Fruit fly (Drosophila melanogaster) whole organism, embryonic: Measurements from ENCODE around the gene Grasp65.
A peak's percentile ranks its signal among the peaks of the same experiment; 100 is the strongest.

ENCODE experiments used
- Abd-B ChIP-seq: fragments of 200-800 bp; sonication (Bioruptor generic); optimal IDR thresholded peaks from 2 replicates; lab custom pipeline; 2018; ENCODE audit warnings: missing biosample characterization, mild to moderate bottlenecking, missing genetic modification characterization, moderate library complexity
- Adf1 ChIP-seq: fragments of 200-800 bp; sonication (Bioruptor generic); IDR thresholded peaks from 2 replicates; pipeline ENCODE4 v1.3.6; 2022; ENCODE audit warnings: missing biosample characterization, missing genetic modification characterization
- CG11504 ChIP-seq: fragments of 200-800 bp; sonication (Bioruptor generic); optimal IDR thresholded peaks from 3 replicates; lab custom pipeline; 2019; ENCODE audit warnings: missing biosample characterization, mild to moderate bottlenecking, missing genetic modification characterization, moderate library complexity
- CG11723 ChIP-seq: fragments of 200-800 bp; sonication (Bioruptor generic); optimal IDR thresholded peaks from 2 replicates; lab custom pipeline; 2017; ENCODE audit warnings: missing biosample characterization, mild to moderate bottlenecking, missing genetic modification characterization
- CG12071 ChIP-seq: fragments of 200-800 bp; sonication (Bioruptor generic); optimal IDR thresholded peaks from 3 replicates; lab custom pipeline; 2018; ENCODE audit warnings: missing biosample characterization, mild to moderate bottlenecking, missing genetic modification characterization
- CG12155 ChIP-seq: fragments of 200-800 bp; sonication (Bioruptor generic); optimal IDR thresholded peaks from 3 replicates; lab custom pipeline; 2016; ENCODE audit warnings: missing biosample characterization, missing genetic modification characterization
- CG12299 ChIP-seq: fragments of 200-800 bp; sonication (Bioruptor generic); optimal IDR thresholded peaks from 2 replicates; lab custom pipeline; 2018; ENCODE audit warnings: missing biosample characterization, mild to moderate bottlenecking, missing genetic modification characterization
- CG13424 ChIP-seq: fragments of 200-800 bp; sonication (Bioruptor generic); optimal IDR thresholded peaks from 2 replicates; lab custom pipeline; 2019; ENCODE audit warnings: missing biosample characterization, mild to moderate bottlenecking, missing genetic modification characterization, moderate library complexity
- CG14860 ChIP-seq: fragments of 200-800 bp; sonication (Bioruptor generic); IDR thresholded peaks from 3 replicates; pipeline ENCODE4 v1.3.6; 2022; ENCODE audit warnings: missing biosample characterization, missing genetic modification characterization; ENCODE audit not compliant: partially characterized antibody
- CG3163 ChIP-seq: fragments of 200-800 bp; sonication (Bioruptor generic); optimal IDR thresholded peaks from 3 replicates; lab custom pipeline; 2016; ENCODE audit warnings: missing biosample characterization, missing genetic modification characterization
- CG32532 ChIP-seq: fragments of 200-800 bp; sonication (Bioruptor generic); IDR thresholded peaks from 2 replicates; pipeline ENCODE4 v1.3.6; 2022; ENCODE audit warnings: missing biosample characterization, missing genetic modification characterization
- CG3281 ChIP-seq: fragments of 200-800 bp; sonication (Bioruptor generic); optimal IDR thresholded peaks from 3 replicates; lab custom pipeline; 2017; ENCODE audit warnings: missing biosample characterization, mild to moderate bottlenecking, missing genetic modification characterization
- CG34422 ChIP-seq: fragments of 200-800 bp; sonication (Bioruptor generic); IDR thresholded peaks from 3 replicates; pipeline ENCODE4 v1.3.6; 2022; ENCODE audit warnings: missing biosample characterization, missing genetic modification characterization
- CG4328 ChIP-seq: fragments of 200-800 bp; sonication (Bioruptor generic); optimal IDR thresholded peaks from 3 replicates; lab custom pipeline; 2017; ENCODE audit warnings: missing biosample characterization, missing genetic modification reagents, missing genetic modification characterization
- CG4360 ChIP-seq: fragments of 200-800 bp; sonication (Bioruptor generic); IDR thresholded peaks from 2 replicates; pipeline ENCODE4 v1.3.6; 2022; ENCODE audit warnings: missing biosample characterization, missing genetic modification characterization
- CG4617 ChIP-seq: fragments of 200-800 bp; sonication (Bioruptor generic); optimal IDR thresholded peaks from 3 replicates; lab custom pipeline; 2016; ENCODE audit warnings: missing biosample characterization, missing genetic modification characterization, borderline replicate concordance
- CG4730 ChIP-seq: fragments of 200-800 bp; sonication (Bioruptor generic); IDR thresholded peaks from 2 replicates; pipeline ENCODE4 v1.3.6; 2022; ENCODE audit warnings: missing biosample characterization, missing genetic modification characterization
- CG5180 ChIP-seq: fragments of 200-800 bp; sonication (Bioruptor generic); optimal IDR thresholded peaks from 3 replicates; lab custom pipeline; 2017; ENCODE audit warnings: missing biosample characterization, missing genetic modification characterization, mild to moderate bottlenecking, moderate library complexity, missing genetic modification reagents
- CG6254 ChIP-seq: fragments of 200-800 bp; sonication (Bioruptor generic); optimal IDR thresholded peaks from 3 replicates; lab custom pipeline; 2017; ENCODE audit warnings: mild to moderate bottlenecking, missing biosample characterization, missing genetic modification reagents, missing genetic modification characterization
- CG8478 ChIP-seq: fragments of >200 bp; optimal IDR thresholded peaks from 2 replicates; lab custom pipeline; 2018
- CTCF ChIP-seq: fragments of 200-800 bp; sonication (Bioruptor generic); optimal IDR thresholded peaks from 2 replicates; lab custom pipeline; 2017; ENCODE audit warnings: missing biosample characterization, mild to moderate bottlenecking, missing genetic modification characterization, moderate library complexity
- Camta ChIP-seq: fragments of 200-800 bp; sonication (Bioruptor generic); optimal IDR thresholded peaks from 2 replicates; lab custom pipeline; 2016; ENCODE audit warnings: missing biosample characterization, missing genetic modification characterization
- Chrac-16 ChIP-seq: fragments of 200-800 bp; sonication (Bioruptor generic); optimal IDR thresholded peaks from 3 replicates; lab custom pipeline; 2016; ENCODE audit warnings: missing biosample characterization, missing genetic modification characterization
- Dek ChIP-seq: fragments of 200-800 bp; sonication (Bioruptor generic); optimal IDR thresholded peaks from 3 replicates; lab custom pipeline; 2019; ENCODE audit warnings: missing biosample characterization, mild to moderate bottlenecking, missing genetic modification characterization, moderate library complexity
- Eip74EF ChIP-seq, 2 experiments: fragments of 200-800 bp in 1 of 2; fragments of >200 bp in 1 of 2; sonication (Bioruptor generic) in 1 of 2; optimal IDR thresholded peaks; 2 replicates each; lab custom pipeline; 2017 to 2019; ENCODE audit warnings: missing biosample characterization in 2 of 2, missing genetic modification characterization in 2 of 2, mild to moderate bottlenecking in 1 of 2, moderate library complexity in 1 of 2
- HLHmδ ChIP-seq: fragments of 200-800 bp; sonication (Bioruptor generic); optimal IDR thresholded peaks from 2 replicates; lab custom pipeline; 2018; ENCODE audit warnings: missing biosample characterization, mild to moderate bottlenecking, missing genetic modification characterization, moderate library complexity
- Jarid2 ChIP-seq: fragments of 200-800 bp; sonication (Bioruptor generic); optimal IDR thresholded peaks from 3 replicates; lab custom pipeline; 2017; ENCODE audit warnings: mild to moderate bottlenecking, missing biosample characterization, missing genetic modification reagents, missing genetic modification characterization
- Myb ChIP-seq: fragments of 200-800 bp; sonication (Bioruptor generic); optimal IDR thresholded peaks from 2 replicates; lab custom pipeline; 2016; ENCODE audit warnings: missing biosample characterization, missing genetic modification characterization
- NC2α ChIP-seq: fragments of 200-800 bp; sonication (Bioruptor generic); optimal IDR thresholded peaks from 2 replicates; lab custom pipeline; 2016; ENCODE audit warnings: missing biosample characterization, missing genetic modification characterization
- Nf-YC ChIP-seq: fragments of 200-800 bp; optimal IDR thresholded peaks from 3 replicates; lab custom pipeline; 2019; ENCODE audit warnings: missing biosample characterization, mild to moderate bottlenecking, missing genetic modification characterization, moderate library complexity
- Opbp ChIP-seq: fragments of 200-800 bp; sonication (Bioruptor generic); IDR thresholded peaks from 3 replicates; pipeline ENCODE4 v1.3.6; 2022; ENCODE audit warnings: missing biosample characterization, missing genetic modification characterization; ENCODE audit not compliant: partially characterized antibody
- Ptx1 ChIP-seq: fragments of 200-800 bp; sonication (Bioruptor generic); IDR thresholded peaks from 2 replicates; pipeline ENCODE4 v1.3.6; 2022; ENCODE audit warnings: missing biosample characterization, missing genetic modification characterization
- Tbp ChIP-seq: fragments of >200 bp; optimal IDR thresholded peaks from 2 replicates; lab custom pipeline; 2018; ENCODE audit warnings: missing biosample characterization, missing genetic modification characterization
- al ChIP-seq: fragments of 200-800 bp; sonication (Bioruptor generic); IDR thresholded peaks from 2 replicates; pipeline ENCODE4 v1.3.6; 2022; ENCODE audit warnings: missing biosample characterization, missing genetic modification characterization
- bab2 ChIP-seq: fragments of 200-800 bp; sonication (Bioruptor generic); optimal IDR thresholded peaks from 2 replicates; lab custom pipeline; 2016; ENCODE audit warnings: missing biosample characterization, missing genetic modification characterization
- cg ChIP-seq: fragments of 200-800 bp; sonication (Bioruptor generic); optimal IDR thresholded peaks from 3 replicates; lab custom pipeline; 2019; ENCODE audit warnings: missing biosample characterization, mild to moderate bottlenecking, missing genetic modification characterization, moderate library complexity
- crol ChIP-seq: fragments of 200-800 bp; sonication (Bioruptor generic); IDR thresholded peaks from 2 replicates; pipeline ENCODE4 v1.3.6; 2022; ENCODE audit warnings: missing biosample characterization, missing genetic modification characterization
- fd96Cb ChIP-seq: fragments of 200-800 bp; sonication (Bioruptor generic); optimal IDR thresholded peaks from 2 replicates; lab custom pipeline; 2018; ENCODE audit warnings: missing biosample characterization, mild to moderate bottlenecking, missing genetic modification characterization, moderate library complexity
- fu2 ChIP-seq: fragments of 200-800 bp; sonication (Bioruptor generic); optimal IDR thresholded peaks from 2 replicates; lab custom pipeline; 2016; ENCODE audit warnings: missing biosample characterization, missing genetic modification characterization
- gce ChIP-seq: fragments of 200-800 bp; sonication (Bioruptor generic); IDR thresholded peaks from 3 replicates; pipeline ENCODE4 v1.3.6; 2022; ENCODE audit warnings: missing biosample characterization, missing genetic modification characterization
- gcm2 ChIP-seq: fragments of 200-800 bp; sonication (Bioruptor generic); optimal IDR thresholded peaks from 2 replicates; lab custom pipeline; 2016; ENCODE audit warnings: missing biosample characterization, missing genetic modification characterization
- jumu ChIP-seq: fragments of 200-800 bp; sonication (Bioruptor generic); optimal IDR thresholded peaks from 3 replicates; lab custom pipeline; 2016; ENCODE audit warnings: missing biosample characterization, missing genetic modification characterization
- mirr ChIP-seq: fragments of 200-800 bp; sonication (Bioruptor generic); optimal IDR thresholded peaks from 3 replicates; lab custom pipeline; 2018; ENCODE audit warnings: missing biosample characterization, mild to moderate bottlenecking, missing genetic modification characterization
- nom ChIP-seq: fragments of 200-800 bp; sonication (Bioruptor generic); optimal IDR thresholded peaks from 2 replicates; lab custom pipeline; 2017; ENCODE audit warnings: missing biosample characterization, missing genetic modification characterization, mild to moderate bottlenecking, moderate library complexity, missing genetic modification reagents
- pros ChIP-seq: fragments of 200-800 bp; sonication (Bioruptor generic); optimal IDR thresholded peaks from 3 replicates; lab custom pipeline; 2019; ENCODE audit warnings: missing biosample characterization, mild to moderate bottlenecking, missing genetic modification characterization, moderate library complexity
- ro ChIP-seq: fragments of 200-800 bp; sonication (Bioruptor generic); IDR thresholded peaks from 2 replicates; pipeline ENCODE4 v1.3.6; 2022; ENCODE audit warnings: missing biosample characterization, missing genetic modification characterization
- sens ChIP-seq: fragments of 200-800 bp; sonication (Bioruptor generic); peaks from one replicate; lab custom pipeline; 2016; ENCODE audit warnings: missing biosample characterization, missing genetic modification characterization
- sqz ChIP-seq: fragments of 200-800 bp; sonication (Bioruptor generic); optimal IDR thresholded peaks from 3 replicates; lab custom pipeline; 2018; ENCODE audit warnings: missing biosample characterization, mild to moderate bottlenecking, missing genetic modification characterization
- trem ChIP-seq: fragments of 200-800 bp; optimal IDR thresholded peaks from 3 replicates; lab custom pipeline; 2019; ENCODE audit warnings: missing biosample characterization, mild to moderate bottlenecking, missing genetic modification characterization, moderate library complexity
- trh ChIP-seq: fragments of 200-800 bp; sonication (Bioruptor generic); optimal IDR thresholded peaks from 2 replicates; lab custom pipeline; 2016; ENCODE audit warnings: missing biosample characterization, missing genetic modification characterization
- unpg ChIP-seq: fragments of 200-800 bp; sonication (Bioruptor generic); optimal IDR thresholded peaks from 3 replicates; lab custom pipeline; 2018; ENCODE audit warnings: missing biosample characterization, mild to moderate bottlenecking, missing genetic modification characterization, moderate library complexity
- vvl ChIP-seq: fragments of 200-800 bp; sonication (Bioruptor generic); IDR thresholded peaks from 2 replicates; pipeline ENCODE4 v1.3.6; 2022; ENCODE audit warnings: missing biosample characterization, missing genetic modification characterization

Gene Grasp65

DNA sequence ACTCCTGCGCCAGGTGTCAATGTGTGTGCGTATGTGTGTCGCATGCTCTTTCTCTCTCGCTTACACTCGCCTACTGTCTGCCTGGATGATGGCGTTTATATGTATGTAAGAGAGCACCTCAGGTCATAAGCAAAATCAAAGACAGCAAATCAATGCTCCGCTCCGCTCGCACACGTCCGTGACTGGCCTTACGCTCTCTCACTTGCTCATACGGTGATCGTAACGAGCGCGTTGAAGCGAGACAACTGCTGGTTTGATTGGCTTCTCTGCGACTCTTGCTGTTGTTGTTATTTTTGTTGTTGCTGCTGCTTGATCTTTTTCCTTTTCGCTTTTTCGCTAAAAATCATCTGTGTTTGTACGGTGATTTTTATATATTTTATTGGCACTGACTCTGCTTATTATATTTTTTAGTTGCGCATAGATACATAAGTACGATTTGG is 29.2 kb upstream of the Grasp65 start (continued):
- TF ChIP-seq Camta (GFP tag; lab: Kevin White, UChicago) (no peak), CG32532 (GFP tag; lab: Robert Waterston, UW) (peak; percentile 59; the same call in 1 of the 2 replicates), CG3281 (GFP tag; lab: Kevin White, UChicago) (no peak), Nf-YC (tag; lab: Kevin White, UChicago) (peak; percentile 95), Chrac-16 (GFP tag; lab: Kevin White, UChicago) (no peak), gce (GFP tag; lab: Robert Waterston, UW) (no peak), sqz (GFP tag; lab: Kevin White, UChicago) (no peak), CG4730 (GFP tag; lab: Robert Waterston, UW) (no peak), trh (GFP tag; lab: Kevin White, UChicago) (no peak), CG4617 (no peak), CG6254 (GFP tag; lab: Kevin White, UChicago) (no peak), cg (GFP tag; lab: Kevin White, UChicago) (peak; percentile 91), CG5180 (GFP tag; lab: Kevin White, UChicago) (no peak), CG8478 (lab: Kevin White, UChicago) (no peak), Abd-B (GFP tag; lab: Kevin White, UChicago) (no peak), al (GFP tag; lab: Robert Waterston, UW) (no peak), bab2 (GFP tag; lab: Kevin White, UChicago) (no peak), CG13424 (tag; lab: Kevin White, UChicago) (no peak), Jarid2 (GFP tag; lab: Kevin White, UChicago) (no peak), CG14860 (GFP tag; lab: Robert Waterston, UW) (no peak), CG11723 (GFP tag; lab: Kevin White, UChicago) (no peak), sens (GFP tag; lab: Kevin White, UChicago) (peak; percentile 86), Dek (tag; lab: Kevin White, UChicago) (no peak), CG4360 (GFP tag; lab: Robert Waterston, UW) (peak; percentile 99), unpg (GFP tag; lab: Kevin White, UChicago) (no peak), CG34422 (GFP tag; lab: Robert Waterston, UW) (peak; percentile 73; the same call in 1 of the 3 replicates), Opbp (GFP tag; lab: Robert Waterston, UW) (no peak), fd96Cb (tag; lab: Kevin White, UChicago) (no peak), vvl (peak; percentile 27; the same call in 1 of the 2 replicates), CTCF (no peak), CG12299 (no peak), crol (no peak), gcm2 (GFP tag; lab: Kevin White, UChicago) (no peak)

- peak; percentile 94 for TF ChIP-seq CG12155 (GFP tag; lab: Kevin White, UChicago)
- TF ChIP-seq CG3163 (GFP tag; lab: Kevin White, UChicago): peak; percentile 90
- peak; percentile 45 for TF ChIP-seq pros (GFP tag; lab: Kevin White, UChicago)
- no peak for TF ChIP-seq fu2 (GFP tag; lab: Kevin White, UChicago)
- no peak for TF ChIP-seq CG12071
- TF ChIP-seq CG4328: no peak
- no peak for TF ChIP-seq NC2α
- TF ChIP-seq mirr (GFP tag; lab: Kevin White, UChicago): peak; percentile 20
- TF ChIP-seq Myb (GFP tag; lab: Kevin White, UChicago): no peak
- TF ChIP-seq Tbp (GFP tag; lab: Kevin White, UChicago): no peak
- no peak for TF ChIP-seq trem (tag; lab: Kevin White, UChicago)
- peak; percentile 49 for TF ChIP-seq nom (GFP tag; lab: Kevin White, UChicago)
- TF ChIP-seq CG11504 (tag; lab: Kevin White, UChicago): no peak
- peak; percentile 5 for TF ChIP-seq HLHmδ
- no peak for TF ChIP-seq jumu (GFP tag; lab: Kevin White, UChicago)
- no peak for TF ChIP-seq Ptx1 (GFP tag; lab: Robert Waterston, UW)
- no peak for TF ChIP-seq ro
- TF ChIP-seq Eip74EF (GFP tag; optimal IDR thresholded peaks at IDR 0.05; lab: Kevin White, UChicago): no peak
- TF ChIP-seq Adf1 (GFP tag; lab: Robert Waterston, UW): no peak
Observed at dm6 chr3L:19896280-19896891, 28.4 kb upstream of the Grasp65 start.
